Worm (Caenorhabditis elegans) whole organism, mixed stage, embryonic: ENCODE results near the gene ttr-45.

Experiments
- M03D4.4 ChIP-seq: sonication (generic microtip); optimal IDR thresholded peaks from 2 replicates; lab custom pipeline; 2017; ENCODE audit warnings: mild to moderate bottlenecking, missing genetic modification characterization, missing compliant biosample characterization
- bed-3 ChIP-seq: fragments of 200-800 bp; sonication (Bioruptor generic); optimal IDR thresholded peaks from 3 replicates; lab custom pipeline; 2018; ENCODE audit warnings: mild to moderate bottlenecking, missing genetic modification characterization, moderate library complexity, missing compliant biosample characterization
- blmp-1 ChIP-seq: fragments of 150-350 bp; optimal IDR thresholded peaks from 2 replicates; lab custom pipeline; 2014; ENCODE audit warnings: missing biosample characterization, missing genetic modification characterization
- ceh-39 ChIP-seq: fragments of 150-350 bp; optimal IDR thresholded peaks from 2 replicates; lab custom pipeline; 2014; ENCODE audit warnings: missing biosample characterization, missing genetic modification characterization
- ceh-43 ChIP-seq: fragments of 200-800 bp; sonication (Bioruptor generic); optimal IDR thresholded peaks from 2 replicates; lab custom pipeline; 2018; ENCODE audit warnings: mild to moderate bottlenecking, missing genetic modification characterization, moderate library complexity, missing compliant biosample characterization
- cnd-1 ChIP-seq: fragments of 200-800 bp; sonication (Bioruptor generic); optimal IDR thresholded peaks from 2 replicates; lab custom pipeline; 2018; ENCODE audit warnings: mild to moderate bottlenecking, missing genetic modification characterization, missing compliant biosample characterization
- drap-1 ChIP-seq: fragments of 200-800 bp; sonication (Bioruptor generic); optimal IDR thresholded peaks from 3 replicates; lab custom pipeline; 2018; ENCODE audit warnings: mild to moderate bottlenecking, missing genetic modification characterization, missing compliant biosample characterization
- elt-1 ChIP-seq: sonication (generic microtip); optimal IDR thresholded peaks from 2 replicates; lab custom pipeline; 2017; ENCODE audit warnings: missing genetic modification characterization, mild to moderate bottlenecking, missing compliant biosample characterization, antibody characterized with exemption, moderate library complexity, borderline replicate concordance; ENCODE audit not compliant: insufficient read depth
- flh-1 ChIP-seq: fragments of 200-800 bp; sonication (Bioruptor generic); optimal IDR thresholded peaks from 2 replicates; lab custom pipeline; 2018; ENCODE audit warnings: mild to moderate bottlenecking, missing genetic modification characterization, moderate library complexity, missing compliant biosample characterization
- ham-2 ChIP-seq: fragments of 200-800 bp; sonication (Bioruptor generic); optimal IDR thresholded peaks from 2 replicates; lab custom pipeline; 2018; ENCODE audit warnings: mild to moderate bottlenecking, missing genetic modification characterization, missing compliant biosample characterization
- hlh-1 ChIP-seq: fragments of 150-350 bp; optimal IDR thresholded peaks from 2 replicates; lab custom pipeline; 2014; ENCODE audit warnings: missing biosample characterization, missing genetic modification reagents, missing genetic modification characterization
- lin-13 ChIP-seq: fragments of 150-350 bp; optimal IDR thresholded peaks from 2 replicates; lab custom pipeline; 2014; ENCODE audit warnings: missing biosample characterization, missing genetic modification characterization
- lin-32 ChIP-seq: fragments of 200-800 bp; sonication (Bioruptor generic); optimal IDR thresholded peaks from 2 replicates; lab custom pipeline; 2018; ENCODE audit warnings: mild to moderate bottlenecking, missing genetic modification characterization, missing compliant biosample characterization
- lsy-2 ChIP-seq: fragments of 150-350 bp; optimal IDR thresholded peaks from 2 replicates; lab custom pipeline; 2014; ENCODE audit warnings: missing biosample characterization, missing genetic modification characterization
- mab-5 ChIP-seq: fragments of 150-350 bp; optimal IDR thresholded peaks from 2 replicates; lab custom pipeline; 2014; ENCODE audit warnings: missing biosample characterization, missing genetic modification characterization
- mep-1 ChIP-seq: fragments of 150-350 bp; optimal IDR thresholded peaks from 2 replicates; lab custom pipeline; 2017; ENCODE audit warnings: missing biosample characterization, missing genetic modification reagents, missing genetic modification characterization, inconsistent platforms
- mls-2 ChIP-seq: sonication (generic microtip); optimal IDR thresholded peaks from 2 replicates; lab custom pipeline; 2016; ENCODE audit warnings: mild to moderate bottlenecking, missing genetic modification characterization, moderate library complexity, missing compliant biosample characterization
- nhr-12 ChIP-seq: fragments of 150-350 bp; optimal IDR thresholded peaks from 2 replicates; lab custom pipeline; 2014; ENCODE audit warnings: missing biosample characterization, missing genetic modification characterization
- nhr-2 ChIP-seq: fragments of 150-350 bp; optimal IDR thresholded peaks from 2 replicates; lab custom pipeline; 2014; ENCODE audit warnings: missing biosample characterization, missing genetic modification characterization
- nhr-237 ChIP-seq: fragments of 150-350 bp; optimal IDR thresholded peaks from 2 replicates; lab custom pipeline; 2014; ENCODE audit warnings: missing biosample characterization, missing genetic modification characterization
- nhr-28 ChIP-seq: fragments of 150-350 bp; optimal IDR thresholded peaks from 2 replicates; lab custom pipeline; 2014; ENCODE audit warnings: missing biosample characterization, missing genetic modification characterization
- nhr-76 ChIP-seq: sonication (generic microtip); optimal IDR thresholded peaks from 2 replicates; lab custom pipeline; 2017; ENCODE audit warnings: missing biosample characterization, missing genetic modification characterization
- pha-4 ChIP-seq: fragments of 150-350 bp; optimal IDR thresholded peaks from 2 replicates; lab custom pipeline; 2018; ENCODE audit warnings: missing biosample characterization, missing genetic modification reagents, missing genetic modification characterization
- sem-2 ChIP-seq: fragments of 200-800 bp; sonication (Bioruptor generic); optimal IDR thresholded peaks from 2 replicates; lab custom pipeline; 2018; ENCODE audit warnings: mild to moderate bottlenecking, missing genetic modification characterization, missing compliant biosample characterization
- snpc-4 ChIP-seq: fragments of 150-350 bp; optimal IDR thresholded peaks from 2 replicates; lab custom pipeline; 2014; ENCODE audit warnings: missing biosample characterization, missing genetic modification characterization
- sptf-1 ChIP-seq: sonication (generic microtip); optimal IDR thresholded peaks from 2 replicates; lab custom pipeline; 2017; ENCODE audit warnings: mild to moderate bottlenecking, missing genetic modification characterization, moderate library complexity, missing compliant biosample characterization
- tbx-8 ChIP-seq: fragments of 200-800 bp; sonication (Bioruptor generic); optimal IDR thresholded peaks from 2 replicates; lab custom pipeline; 2018; ENCODE audit warnings: mild to moderate bottlenecking, missing genetic modification characterization, moderate library complexity, missing compliant biosample characterization
- unc-120 ChIP-seq: sonication (generic microtip); optimal IDR thresholded peaks from 2 replicates; lab custom pipeline; 2017; ENCODE audit warnings: missing genetic modification characterization, missing compliant biosample characterization; ENCODE audit not compliant: poor library complexity, severe bottlenecking
- unc-62 ChIP-seq: fragments of 150-350 bp; optimal IDR thresholded peaks from 2 replicates; lab custom pipeline; 2014; ENCODE audit warnings: missing biosample characterization, missing genetic modification reagents, missing genetic modification characterization
- zip-8 ChIP-seq: fragments of 150-350 bp; optimal IDR thresholded peaks from 2 replicates; lab custom pipeline; 2014; ENCODE audit warnings: missing biosample characterization, missing genetic modification characterization
- ztf-11 ChIP-seq: fragments of 150-350 bp; optimal IDR thresholded peaks from 2 replicates; lab custom pipeline; 2014; ENCODE audit warnings: missing biosample characterization, missing genetic modification characterization

ttr-45 gene

ce11 chrIV:13240842-13241143, 13.2 kb upstream of the ttr-45 start, which contains the start of gene lin-54:
Gene lin-54, plus strand, starts transcription at chrIV:13241044.
- TF ChIP-seq lin-32 = no peak
- TF ChIP-seq ham-2 (GFP tag; lab: Kevin White, UChicago) = no peak
- TF ChIP-seq mep-1 (tag; lab: Kevin White, UChicago) = no peak
- TF ChIP-seq nhr-76 (tag; lab: Kevin White, UChicago) = no peak
- TF ChIP-seq ceh-43 (GFP tag; lab: Kevin White, UChicago) = no peak
- no peak for TF ChIP-seq zip-8
- no peak for TF ChIP-seq ztf-11 (tag; lab: Kevin White, UChicago)
- no peak for TF ChIP-seq sptf-1 (tag; lab: Kevin White, UChicago)
- TF ChIP-seq sem-2 (GFP tag; lab: Kevin White, UChicago) = no peak
- no peak for TF ChIP-seq mab-5
- TF ChIP-seq pha-4 = no peak
- no peak for TF ChIP-seq lin-13
- no peak for TF ChIP-seq hlh-1

ce11 chrIV:13241340-13241739, 12.7 kb upstream of the ttr-45 start:
- TF ChIP-seq mls-2 = no peak

ce11 chrIV:13243375-13243774, 10.7 kb upstream of the ttr-45 start, which contains the start of gene JC8.4:
Gene JC8.4, plus strand, starts transcription at chrIV:13243675.
- TF ChIP-seq lin-13 = no peak
- TF ChIP-seq nhr-76 (tag; lab: Kevin White, UChicago) = no peak
- TF ChIP-seq pha-4 = no peak
- no peak for TF ChIP-seq flh-1
- no peak for TF ChIP-seq sptf-1 (tag; lab: Kevin White, UChicago)
- TF ChIP-seq drap-1 (GFP tag; lab: Kevin White, UChicago) = no peak
- no peak for TF ChIP-seq ham-2 (GFP tag; lab: Kevin White, UChicago)
- TF ChIP-seq tbx-8 (GFP tag; lab: Kevin White, UChicago) = no peak

- no peak for TF ChIP-seq nhr-28 (tag; lab: Kevin White, UChicago)
- TF ChIP-seq mep-1 (tag; lab: Kevin White, UChicago) = no peak
- no peak for TF ChIP-seq flh-1
- TF ChIP-seq unc-62 (GFP tag; lab: Kevin White, UChicago) = no peak
- TF ChIP-seq sem-2 (GFP tag; lab: Kevin White, UChicago) = no peak
- no peak for TF ChIP-seq ceh-39 (tag; lab: Kevin White, UChicago)
- TF ChIP-seq ceh-43 (GFP tag; lab: Kevin White, UChicago) = no peak
- TF ChIP-seq elt-1 (tag; lab: Kevin White, UChicago) = no peak
- TF ChIP-seq nhr-12 (tag; lab: Kevin White, UChicago) = no peak
- no peak for TF ChIP-seq unc-120
- TF ChIP-seq mab-5 = no peak
- no peak for TF ChIP-seq mls-2
- no peak for TF ChIP-seq cnd-1 (tag; lab: Kevin White, UChicago)
- no peak for TF ChIP-seq nhr-76 (tag; lab: Kevin White, UChicago)
- no peak for TF ChIP-seq M03D4.4 (tag; lab: Kevin White, UChicago)
- no peak for TF ChIP-seq bed-3 (GFP tag; lab: Kevin White, UChicago)
- TF ChIP-seq nhr-2 (tag; lab: Kevin White, UChicago) = no peak
- no peak for TF ChIP-seq drap-1 (GFP tag; lab: Kevin White, UChicago)
- no peak for TF ChIP-seq pha-4
- no peak for TF ChIP-seq lsy-2 (tag; lab: Kevin White, UChicago)
- TF ChIP-seq, all 35 proteins: peak for 0
Measured at ce11 chrIV:13244024-13244423, 10.0 kb upstream of the ttr-45 start, which contains the start of gene cox-11. Gene cox-11, plus strand, starts transcription at chrIV:13244324.

- TF ChIP-seq flh-1 = no peak
- TF ChIP-seq sem-2 (GFP tag; lab: Kevin White, UChicago) = no peak
- TF ChIP-seq mls-2 = no peak
- no peak for TF ChIP-seq ceh-39 (tag; lab: Kevin White, UChicago)
- TF ChIP-seq tbx-8 (GFP tag; lab: Kevin White, UChicago) = no peak
- no peak for TF ChIP-seq ceh-43 (GFP tag; lab: Kevin White, UChicago)
- TF ChIP-seq unc-120 = no peak
- no peak for TF ChIP-seq nhr-2 (tag; lab: Kevin White, UChicago)
- TF ChIP-seq zip-8 = no peak
- TF ChIP-seq elt-1 (tag; lab: Kevin White, UChicago) = no peak
- no peak for TF ChIP-seq blmp-1 (tag; lab: Kevin White, UChicago)
- no peak for TF ChIP-seq snpc-4 (tag; lab: Kevin White, UChicago)
- TF ChIP-seq nhr-237 = no peak
- TF ChIP-seq M03D4.4 (tag; lab: Kevin White, UChicago) = no peak
- no peak for TF ChIP-seq mab-5
Measured at ce11 chrIV:13246961-13247360, 7.1 kb upstream of the ttr-45 start, which contains the start of gene JC8.7. Gene JC8.7, plus strand, starts transcription at chrIV:13247261.
